Worm (Caenorhabditis elegans) whole organism, early embryonic: Measurements from ENCODE around the gene spk-1.
"Not testable (repeated sequence)": the region's sequence is repeated elsewhere in the genome, so short reads cannot be mapped to it uniquely, and the experiment has no call there.

Experiments
- B0310.2 ChIP-seq: sonication (generic microtip); optimal IDR thresholded peaks from 2 replicates; lab custom pipeline; 2016; ENCODE audit warnings: mild to moderate bottlenecking, missing genetic modification characterization, missing compliant biosample characterization
- F13C5.2 ChIP-seq: sonication (generic microtip); optimal IDR thresholded peaks from 2 replicates; lab custom pipeline; 2017; ENCODE audit warnings: mild to moderate bottlenecking, missing genetic modification characterization, inconsistent platforms, missing compliant biosample characterization
- aly-1 ChIP-seq: sonication (generic microtip); optimal IDR thresholded peaks from 2 replicates; lab custom pipeline; 2016; ENCODE audit warnings: missing genetic modification characterization, missing compliant biosample characterization
- ama-1 ChIP-seq: fragments of 150-350 bp; optimal IDR thresholded peaks from 2 replicates; lab custom pipeline; 2014
- ceh-13 ChIP-seq: fragments of 200-800 bp; sonication (Bioruptor generic); optimal IDR thresholded peaks from 2 replicates; lab custom pipeline; 2018; ENCODE audit warnings: mild to moderate bottlenecking, missing genetic modification characterization, missing compliant biosample characterization
- ceh-36 ChIP-seq: sonication (generic microtip); optimal IDR thresholded peaks from 2 replicates; lab custom pipeline; 2016; ENCODE audit warnings: missing genetic modification characterization, inconsistent platforms, missing compliant biosample characterization
- ets-7 ChIP-seq: sonication (generic microtip); optimal IDR thresholded peaks from 2 replicates; lab custom pipeline; 2016; ENCODE audit warnings: missing genotype, missing genetic modification characterization, missing compliant biosample characterization
- flt-1 ChIP-seq: fragments of 200-800 bp; sonication (Bioruptor generic); IDR thresholded peaks from 2 replicates; pipeline ENCODE4 v1.3.6; 2022; ENCODE audit warnings: missing genetic modification characterization, missing compliant biosample characterization
- hmbx-1 ChIP-seq: sonication (generic microtip); optimal IDR thresholded peaks from 2 replicates; lab custom pipeline; 2016; ENCODE audit warnings: mild to moderate bottlenecking, missing genetic modification characterization, missing compliant biosample characterization
- hmg-4 ChIP-seq: fragments of 200-800 bp; sonication (Bioruptor generic); optimal IDR thresholded peaks from 2 replicates; lab custom pipeline; 2018; ENCODE audit warnings: mild to moderate bottlenecking, missing genetic modification characterization, missing compliant biosample characterization
- hnd-1 ChIP-seq: sonication (generic microtip); optimal IDR thresholded peaks from 2 replicates; lab custom pipeline; 2016; ENCODE audit warnings: missing genetic modification characterization, missing compliant biosample characterization
- pes-1 ChIP-seq: fragments of 200-800 bp; sonication (Bioruptor generic); IDR thresholded peaks from 2 replicates; pipeline ENCODE4 v1.3.6; 2022; ENCODE audit warnings: missing genetic modification reagents, missing genetic modification characterization, missing compliant biosample characterization
- scrt-1 ChIP-seq: fragments of 200-800 bp; sonication (Bioruptor generic); IDR thresholded peaks from 2 replicates; pipeline ENCODE4 v1.3.6; 2022; ENCODE audit warnings: missing genetic modification characterization, missing compliant biosample characterization
- sea-1 ChIP-seq: fragments of 200-800 bp; sonication (Bioruptor generic); conservative IDR thresholded peaks from 2 replicates; pipeline ENCODE4 v1.3.6; 2022; ENCODE audit warnings: missing genetic modification characterization, missing compliant biosample characterization
- tbx-11 ChIP-seq: fragments of 200-800 bp; sonication (Bioruptor generic); IDR thresholded peaks from 2 replicates; pipeline ENCODE4 v1.3.6; 2022; ENCODE audit warnings: missing genetic modification characterization, missing compliant biosample characterization
- tbx-37 ChIP-seq: fragments of 200-800 bp; sonication (Bioruptor generic); conservative IDR thresholded peaks from 2 replicates; pipeline ENCODE4 v1.3.6; 2022; ENCODE audit warnings: missing genetic modification reagents, missing genetic modification characterization, missing compliant biosample characterization
- tra-4 ChIP-seq: sonication (generic microtip); optimal IDR thresholded peaks from 2 replicates; lab custom pipeline; 2017; ENCODE audit warnings: missing genetic modification characterization, missing compliant biosample characterization

spk-1 gene

ce11 chrIII:9455980-9456658 is at the start of gene spk-1, which contains the start of gene rheb-1:
Gene spk-1, plus strand, starts transcription at chrIII:9456608.
Gene rheb-1, minus strand, starts transcription at chrIII:9456030.
- TF ChIP-seq tbx-11 = no peak
- TF ChIP-seq tbx-37 (GFP tag; lab: Robert Waterston, UW) = no peak
- TF ChIP-seq ets-7 (tag; lab: Kevin White, UChicago) = no peak
- no peak for TF ChIP-seq ceh-13 (GFP tag; lab: Kevin White, UChicago)
- no peak for TF ChIP-seq tra-4 (tag; lab: Kevin White, UChicago)
- TF ChIP-seq hmbx-1 = no peak
- no peak for TF ChIP-seq B0310.2
- TF ChIP-seq scrt-1 (GFP tag; lab: Robert Waterston, UW) = no peak
- no peak for TF ChIP-seq aly-1 (tag; lab: Kevin White, UChicago)
- TF ChIP-seq hmg-4 (GFP tag; lab: Kevin White, UChicago) = peak; percentile 43
- TF ChIP-seq pes-1 = no peak
- TF ChIP-seq sea-1 = no peak
- TF ChIP-seq ceh-36 (tag; lab: Kevin White, UChicago) = no peak
- TF ChIP-seq F13C5.2 (tag; lab: Kevin White, UChicago) = peak; percentile 5
- TF ChIP-seq flt-1 (GFP tag; lab: Robert Waterston, UW) = no peak
- TF ChIP-seq hnd-1 = no peak

- TF ChIP-seq sea-1 = 0 out of 2 replicates have a peak, but pooled peaks have one; percentile 51
- TF ChIP-seq pes-1 = peak; percentile 51
- peak; percentile 65 for TF ChIP-seq scrt-1 (GFP tag; lab: Robert Waterston, UW)
- 0 out of 2 replicates have a peak, but pooled peaks have one; percentile 7 for TF ChIP-seq tbx-11
These were observed 48.1 kb upstream of the spk-1 start for ce11 chrIII:9408304-9408703.

DNA sequence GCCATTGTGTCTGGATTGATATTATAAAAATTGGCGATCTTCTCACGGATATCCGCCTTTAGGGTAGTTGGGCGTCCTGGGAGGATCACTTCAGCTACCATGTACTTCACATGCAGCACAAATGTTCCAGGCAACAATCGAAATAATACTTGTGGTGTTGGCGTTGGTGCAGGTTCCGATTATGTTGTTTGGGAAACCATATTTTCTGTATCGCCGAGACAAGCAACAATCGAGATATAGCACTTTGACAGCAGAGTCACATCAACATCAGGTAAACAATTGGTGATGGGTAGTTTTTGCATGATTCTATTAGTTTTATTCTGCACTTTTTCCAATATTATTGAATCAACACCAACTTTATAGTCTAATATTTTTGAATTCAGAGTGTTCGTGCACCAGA is 43.1 kb upstream of the spk-1 start, which contains the start of gene T26G10.3:
Gene T26G10.3 (minus strand): TSS at position 101 of the 400 bp plus-strand sequence.
- TF ChIP-seq B0310.2 (no peak), hnd-1 (no peak), ama-1 (no peak), sea-1 (no peak), flt-1 (GFP tag; lab: Robert Waterston, UW) (no peak), tbx-11 (no peak), hmbx-1 (no peak), aly-1 (tag; lab: Kevin White, UChicago) (no peak), tbx-37 (GFP tag; lab: Robert Waterston, UW) (no peak), scrt-1 (GFP tag; lab: Robert Waterston, UW) (no peak), ets-7 (tag; lab: Kevin White, UChicago) (no peak), hmg-4 (GFP tag; lab: Kevin White, UChicago) (no peak), pes-1 (no peak), ceh-13 (GFP tag; lab: Kevin White, UChicago) (no peak), F13C5.2 (tag; lab: Kevin White, UChicago) (no peak)

- not testable (repeated sequence) for TF ChIP-seq pes-1; ceh-36 (tag; lab: Kevin White, UChicago); tbx-37 (GFP tag; lab: Robert Waterston, UW)
These were observed 36.2 kb upstream of the spk-1 start, which contains the start of gene T26G10.4 for ce11 chrIII:9420231-9420630. Gene T26G10.4, plus strand, starts transcription at chrIII:9420531.

DNA sequence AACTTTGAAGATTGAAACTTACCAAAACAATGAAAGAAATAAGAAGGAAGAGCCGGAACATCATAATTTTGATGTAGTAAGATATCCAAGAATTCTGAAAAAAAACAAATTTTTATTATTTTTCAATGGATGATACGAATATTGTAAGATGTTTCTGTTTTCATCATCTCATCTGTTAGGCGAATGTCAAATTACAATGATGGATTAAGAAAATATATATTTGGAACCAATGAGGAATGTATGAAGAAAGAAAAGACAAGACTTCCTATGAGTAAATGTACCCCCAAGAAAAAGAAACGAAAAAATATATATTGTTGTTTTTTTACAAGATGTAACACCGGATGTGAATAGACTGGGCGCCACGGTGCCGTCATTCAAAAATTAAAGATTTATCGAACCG is 30.1 kb upstream of the spk-1 start, which contains the start of gene T26G10.5:
Gene T26G10.5 (minus strand): TSS at position 101 of the 400 bp plus-strand sequence.
- no peak for TF ChIP-seq pes-1
- TF ChIP-seq flt-1 (GFP tag; lab: Robert Waterston, UW) = no peak
- TF ChIP-seq hnd-1 = no peak
- TF ChIP-seq tra-4 (tag; lab: Kevin White, UChicago) = no peak
- no peak for TF ChIP-seq B0310.2
- TF ChIP-seq ceh-36 (tag; lab: Kevin White, UChicago) = no peak
- TF ChIP-seq F13C5.2 (tag; lab: Kevin White, UChicago) = no peak
- no peak for TF ChIP-seq ets-7 (tag; lab: Kevin White, UChicago)
- TF ChIP-seq ama-1 = no peak
- TF ChIP-seq hmg-4 (GFP tag; lab: Kevin White, UChicago) = no peak
- TF ChIP-seq sea-1 = no peak
- TF ChIP-seq tbx-37 (GFP tag; lab: Robert Waterston, UW) = no peak
- no peak for TF ChIP-seq ceh-13 (GFP tag; lab: Kevin White, UChicago)

DNA sequence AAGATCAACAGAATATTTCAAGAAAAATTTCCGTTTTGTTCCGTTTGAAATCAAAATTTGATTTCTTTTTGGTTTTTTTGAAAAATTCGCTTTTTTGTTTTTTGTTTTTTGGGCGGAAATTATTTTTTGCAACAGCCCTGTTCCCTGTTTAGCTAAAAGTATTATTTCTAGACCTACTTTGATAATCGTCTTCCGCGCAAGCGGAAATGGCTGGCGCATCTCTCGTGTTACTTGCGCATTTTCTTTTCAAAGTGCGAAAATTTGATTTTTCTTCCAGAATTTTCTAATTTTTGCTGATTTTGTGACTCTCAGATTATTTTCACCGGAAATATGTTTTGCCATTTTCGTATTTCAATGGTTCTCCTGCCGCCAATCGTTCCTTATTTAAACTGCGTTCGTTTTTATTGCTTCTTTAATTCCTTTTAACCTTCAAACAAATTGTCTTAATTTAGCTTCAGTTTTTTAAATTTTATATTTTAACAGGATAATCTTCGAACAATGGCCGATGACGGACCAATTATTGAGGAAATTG is 22.8 kb upstream of the spk-1 start, which contains the start of gene cpar-1:
Gene cpar-1 (plus strand): TSS at position 482 of the 532 bp plus-strand sequence.
- TF ChIP-seq hmg-4 (GFP tag; lab: Kevin White, UChicago) (no peak), F13C5.2 (tag; lab: Kevin White, UChicago) (no peak), hmbx-1 (no peak), ceh-36 (tag; lab: Kevin White, UChicago) (no peak), flt-1 (GFP tag; lab: Robert Waterston, UW) (no peak)

DNA sequence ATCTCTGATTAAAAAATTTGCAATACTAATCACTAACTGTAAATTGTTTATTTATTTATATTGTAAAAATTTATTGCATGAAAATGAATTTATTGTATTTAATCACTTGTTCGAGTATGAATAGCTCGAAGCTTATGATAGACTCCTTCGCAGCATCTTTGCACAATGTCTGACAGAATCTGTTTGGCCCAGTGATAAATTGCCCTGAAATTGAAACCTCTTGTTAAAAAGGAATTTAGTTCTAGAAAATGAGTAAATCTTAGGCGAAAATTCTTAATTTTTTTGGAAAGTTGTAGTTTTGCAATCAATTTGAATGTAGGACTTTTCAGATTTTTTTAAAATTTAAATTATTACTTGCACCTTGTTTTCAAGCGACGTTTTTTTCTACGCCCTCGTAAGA is 21.4 kb upstream of the spk-1 start:
- TF ChIP-seq ceh-36 (tag; lab: Kevin White, UChicago) (no peak), B0310.2 (no peak), pes-1 (no peak), sea-1 (no peak), tbx-11 (no peak), aly-1 (tag; lab: Kevin White, UChicago) (no peak), ceh-13 (GFP tag; lab: Kevin White, UChicago) (no peak), hmg-4 (GFP tag; lab: Kevin White, UChicago) (no peak), hmbx-1 (no peak), hnd-1 (no peak), ama-1 (no peak), ets-7 (tag; lab: Kevin White, UChicago) (no peak), tbx-37 (GFP tag; lab: Robert Waterston, UW) (no peak), scrt-1 (GFP tag; lab: Robert Waterston, UW) (no peak), tra-4 (tag; lab: Kevin White, UChicago) (no peak)
